Worm (Caenorhabditis elegans): ENCODE measurements around the gene Y14H12B.2.

DNA sequence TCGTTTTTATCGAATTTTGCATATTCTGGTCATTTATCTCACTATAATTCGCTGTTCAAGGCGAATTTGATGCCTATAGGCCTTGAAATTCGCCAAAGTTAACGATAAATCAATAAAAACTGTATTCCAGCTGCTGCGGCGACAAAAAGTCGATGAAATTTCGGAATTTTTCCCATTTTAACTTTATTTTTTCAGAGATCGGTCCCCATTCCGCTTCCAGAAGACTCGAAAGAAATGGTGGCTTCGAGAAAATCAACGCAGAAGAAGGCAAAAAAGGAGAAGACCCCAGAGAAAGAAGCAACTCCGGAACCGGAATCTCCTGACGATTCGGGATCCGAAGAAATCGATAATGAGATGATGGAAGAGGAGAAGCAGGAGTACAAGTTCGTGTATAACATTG is 1.6 kb upstream of the Y14H12B.2 start:
- TF ChIP-seq hlh-26 (GFP tag; conservative IDR thresholded peaks at IDR 0.05), result no peak
- no peak for TF ChIP-seq dox-1 (GFP tag; IDR thresholded peaks at IDR 0.05)
- TF ChIP-seq lin-35 (GFP tag; optimal IDR thresholded peaks at IDR 0.05), result no peak
- no peak for TF ChIP-seq unc-62 (GFP tag; optimal IDR thresholded peaks at IDR 0.05)
- no peak for TF ChIP-seq zim-3 (tag; optimal IDR thresholded peaks at IDR 0.05)
- no peak for TF ChIP-seq snpc-1.1 (tag; optimal IDR thresholded peaks at IDR 0.05; ENCODE audit: insufficient read depth)
- TF ChIP-seq let-607 (tag; optimal IDR thresholded peaks at IDR 0.05), result no peak

Measured in whole organism, young adult.